Worm (Caenorhabditis elegans): ENCODE data around the gene mpz-6.

- TF ChIP-seq pqm-1 (tag; optimal IDR thresholded peaks at IDR 0.05) (no peak), fax-1 (tag; optimal IDR thresholded peaks at IDR 0.05) (no peak), unc-55 (GFP tag; optimal IDR thresholded peaks at IDR 0.05) (no peak), rnt-1 (tag; optimal IDR thresholded peaks at IDR 0.05) (no peak), unc-86 (tag; optimal IDR thresholded peaks at IDR 0.05) (no peak), tbx-2 (tag; optimal IDR thresholded peaks at IDR 0.05) (no peak), ceh-45 (GFP tag; IDR thresholded peaks at IDR 0.05) (no peak), fkh-10 (GFP tag; optimal IDR thresholded peaks at IDR 0.05) (no peak), ama-1 (optimal IDR thresholded peaks at IDR 0.05) (no peak), hlh-13 (GFP tag; optimal IDR thresholded peaks at IDR 0.05) (no peak), fkh-6 (tag; optimal IDR thresholded peaks at IDR 0.05) (no peak), hlh-30 (tag; optimal IDR thresholded peaks at IDR 0.05; ENCODE audit: insufficient read depth) (no peak)
Measured at ce11 chrII:9412086-9412608, 5.2 kb upstream of the mpz-6 start, which contains the start of gene arrd-3.
